Worm (Caenorhabditis elegans) whole organism, L3 larva: Measurements from ENCODE around the gene F58E6.6.
A peak's percentile ranks its signal among the peaks of the same experiment; 100 is the strongest.

ENCODE experiments used
- R02D3.7 ChIP-seq: fragments of 150-350 bp; optimal IDR thresholded peaks from 2 replicates; lab custom pipeline; 2014; ENCODE audit warnings: missing biosample characterization, missing genetic modification characterization
- ceh-28 ChIP-seq: fragments of 150-350 bp; optimal IDR thresholded peaks from 2 replicates; lab custom pipeline; 2014; ENCODE audit warnings: missing biosample characterization, missing genetic modification reagents, missing genetic modification characterization
- ceh-82 ChIP-seq: fragments of 150-350 bp; optimal IDR thresholded peaks from 2 replicates; lab custom pipeline; 2014; ENCODE audit warnings: missing biosample characterization, missing genetic modification characterization
- ceh-9 ChIP-seq: sonication (generic microtip); optimal IDR thresholded peaks from 2 replicates; lab custom pipeline; 2018; ENCODE audit warnings: missing biosample characterization, missing genetic modification characterization
- daf-12 ChIP-seq: fragments of 150-350 bp; optimal IDR thresholded peaks from 2 replicates; lab custom pipeline; 2014; ENCODE audit warnings: missing biosample characterization, missing genetic modification reagents, missing genetic modification characterization
- egl-27 ChIP-seq: sonication (generic microtip); optimal IDR thresholded peaks from 4 replicates; lab custom pipeline; 2017; ENCODE audit warnings: missing biosample characterization, missing genetic modification reagents, missing genetic modification characterization
- elt-1 ChIP-seq: fragments of 150-350 bp; optimal IDR thresholded peaks from 2 replicates; lab custom pipeline; 2014; ENCODE audit warnings: missing biosample characterization, missing genetic modification characterization
- elt-2 ChIP-seq: sonication (generic microtip); optimal IDR thresholded peaks from 2 replicates; lab custom pipeline; 2016; ENCODE audit warnings: missing genetic modification reagents, mild to moderate bottlenecking, missing genetic modification characterization, missing compliant biosample characterization
- eor-1 ChIP-seq, 2 experiments: fragments of 150-350 bp; optimal IDR thresholded peaks; 2 replicates each; lab custom pipeline; 2014 to 2018; ENCODE audit warnings: missing biosample characterization in 2 of 2, missing genetic modification characterization in 2 of 2
- fkh-10 ChIP-seq: sonication (generic microtip); optimal IDR thresholded peaks from 2 replicates; lab custom pipeline; 2017; ENCODE audit warnings: missing biosample characterization, missing genetic modification reagents, missing genetic modification characterization
- hmg-11 ChIP-seq: sonication (generic microtip); optimal IDR thresholded peaks from 2 replicates; lab custom pipeline; 2016; ENCODE audit warnings: missing genetic modification characterization, missing compliant biosample characterization
- jun-1 ChIP-seq: fragments of 150-350 bp; optimal IDR thresholded peaks from 2 replicates; lab custom pipeline; 2014; ENCODE audit warnings: missing biosample characterization, missing genetic modification reagents, missing genetic modification characterization
- lin-15B ChIP-seq: fragments of 150-350 bp; optimal IDR thresholded peaks from 2 replicates; lab custom pipeline; 2014; ENCODE audit warnings: missing biosample characterization, missing genetic modification characterization
- lin-39 ChIP-seq: fragments of 150-350 bp; optimal IDR thresholded peaks from 2 replicates; lab custom pipeline; 2018; ENCODE audit warnings: missing biosample characterization, missing genetic modification reagents, missing genetic modification characterization
- lsy-12 ChIP-seq: sonication (generic microtip); optimal IDR thresholded peaks from 2 replicates; lab custom pipeline; 2016; ENCODE audit warnings: mild to moderate bottlenecking, missing genetic modification characterization, missing compliant biosample characterization
- mdl-1 ChIP-seq: fragments of 150-350 bp; optimal IDR thresholded peaks from 2 replicates; lab custom pipeline; 2014; ENCODE audit warnings: missing biosample characterization, missing genetic modification characterization
- mml-1 ChIP-seq: fragments of 150-350 bp; sonication (generic microtip); optimal IDR thresholded peaks from 3 replicates; lab custom pipeline; 2014; ENCODE audit warnings: missing biosample characterization, missing genetic modification characterization
- nfya-1 ChIP-seq: sonication (generic microtip); optimal IDR thresholded peaks from 2 replicates; lab custom pipeline; 2017; ENCODE audit warnings: missing genetic modification characterization, mild to moderate bottlenecking, missing compliant biosample characterization, antibody characterized with exemption, moderate library complexity; ENCODE audit not compliant: insufficient read depth
- nhr-23 ChIP-seq: fragments of 150-350 bp; optimal IDR thresholded peaks from 2 replicates; lab custom pipeline; 2014; ENCODE audit warnings: missing biosample characterization, missing genetic modification reagents, missing genetic modification characterization
- nhr-25 ChIP-seq: sonication (generic microtip); optimal IDR thresholded peaks from 2 replicates; lab custom pipeline; 2017; ENCODE audit warnings: missing biosample characterization, missing genetic modification characterization
- nhr-28 ChIP-seq: fragments of 150-350 bp; optimal IDR thresholded peaks from 2 replicates; lab custom pipeline; 2014; ENCODE audit warnings: missing biosample characterization, missing genetic modification characterization
- nhr-43 ChIP-seq: sonication (generic microtip); optimal IDR thresholded peaks from 2 replicates; lab custom pipeline; 2016; ENCODE audit warnings: mild to moderate bottlenecking, missing genetic modification characterization, missing compliant biosample characterization; ENCODE audit not compliant: poor library complexity, severe bottlenecking
- nhr-67 ChIP-seq: fragments of 150-350 bp; optimal IDR thresholded peaks from 2 replicates; lab custom pipeline; 2014; ENCODE audit warnings: missing biosample characterization, missing genetic modification characterization
- pha-4 ChIP-seq: fragments of 150-350 bp; optimal IDR thresholded peaks from 2 replicates; lab custom pipeline; 2014; ENCODE audit warnings: missing biosample characterization, missing genetic modification reagents, missing genetic modification characterization
- sea-2 ChIP-seq: fragments of 150-350 bp; sonication (generic microtip); optimal IDR thresholded peaks from 4 replicates; lab custom pipeline; 2014; ENCODE audit warnings: missing biosample characterization, missing genetic modification reagents, missing genetic modification characterization
- skn-1 ChIP-seq: fragments of 150-350 bp; optimal IDR thresholded peaks from 2 replicates; lab custom pipeline; 2014; ENCODE audit warnings: missing biosample characterization, missing genetic modification characterization
- snpc-4 ChIP-seq: fragments of 150-350 bp; optimal IDR thresholded peaks from 2 replicates; lab custom pipeline; 2014; ENCODE audit warnings: missing biosample characterization, missing genetic modification characterization
- tbx-2 ChIP-seq: sonication (generic microtip); optimal IDR thresholded peaks from 2 replicates; lab custom pipeline; 2016; ENCODE audit warnings: mild to moderate bottlenecking, missing genetic modification characterization, missing compliant biosample characterization
- unc-39 ChIP-seq: sonication (generic microtip); optimal IDR thresholded peaks from 4 replicates; lab custom pipeline; 2017; ENCODE audit warnings: missing biosample characterization, missing genetic modification characterization
- unc-62 ChIP-seq: fragments of 150-350 bp; sonication (generic microtip); optimal IDR thresholded peaks from 4 replicates; lab custom pipeline; 2014; ENCODE audit warnings: missing biosample characterization, missing genetic modification reagents, missing genetic modification characterization
- zag-1 ChIP-seq: fragments of 150-350 bp; optimal IDR thresholded peaks from 2 replicates; lab custom pipeline; 2014; ENCODE audit warnings: missing biosample characterization, missing genetic modification characterization
- ztf-11 ChIP-seq: fragments of 150-350 bp; optimal IDR thresholded peaks from 2 replicates; lab custom pipeline; 2014; ENCODE audit warnings: missing biosample characterization, missing genetic modification characterization
- ztf-4 ChIP-seq: fragments of 150-350 bp; optimal IDR thresholded peaks from 2 replicates; lab custom pipeline; 2014; ENCODE audit warnings: missing biosample characterization, missing genetic modification characterization

Gene F58E6.6

ce11 chrV:9758437-9758836, 5.6 kb upstream of the F58E6.6 start:
- TF ChIP-seq unc-62 (GFP tag; lab: Kevin White, UChicago) (no peak), nhr-43 (tag; lab: Kevin White, UChicago) (no peak), nhr-23 (tag; lab: Kevin White, UChicago) (peak; percentile 25)

ce11 chrV:9757884-9758283, 5.1 kb upstream of the F58E6.6 start, which contains the start of gene F58E6.11:
F58E6.11 (minus strand) TSS chrV:9757984.
- no peak for TF ChIP-seq snpc-4 (tag; lab: Kevin White, UChicago)
- no peak for TF ChIP-seq lin-15B (tag; lab: Kevin White, UChicago)
- no peak for TF ChIP-seq ceh-9 (tag; lab: Kevin White, UChicago)
- no peak for TF ChIP-seq ceh-82 (tag; lab: Kevin White, UChicago)
- no peak for TF ChIP-seq tbx-2 (tag; lab: Kevin White, UChicago)
- TF ChIP-seq nhr-67 (tag; lab: Kevin White, UChicago): no peak
- TF ChIP-seq mdl-1 (tag; lab: Kevin White, UChicago): no peak
- TF ChIP-seq daf-12 (tag; lab: Kevin White, UChicago): no peak
- no peak for TF ChIP-seq ztf-4 (tag; lab: Kevin White, UChicago)
- TF ChIP-seq lsy-12 (tag; lab: Kevin White, UChicago): no peak
- no peak for TF ChIP-seq eor-1 (tag; optimal IDR thresholded peaks at IDR 0.05; lab: Kevin White, UChicago)
- TF ChIP-seq fkh-10: no peak
- no peak for TF ChIP-seq ceh-28

ce11 chrV:9756242-9756641, 3.4 kb upstream of the F58E6.6 start, which contains the start of gene hrg-3:
hrg-3 (plus strand) TSS chrV:9756468.
- TF ChIP-seq egl-27 (tag; lab: Kevin White, UChicago): no peak
- no peak for TF ChIP-seq nhr-43 (tag; lab: Kevin White, UChicago)
- peak; percentile 85 for TF ChIP-seq elt-2 (tag; lab: Kevin White, UChicago)
- TF ChIP-seq fkh-10: no peak
- TF ChIP-seq nhr-23 (tag; lab: Kevin White, UChicago): no peak
- TF ChIP-seq sea-2 (GFP tag; lab: Kevin White, UChicago): no peak
- no peak for TF ChIP-seq hmg-11
- TF ChIP-seq ztf-4 (tag; lab: Kevin White, UChicago): no peak
- TF ChIP-seq, all 47 proteins: peak for 1

- TF ChIP-seq mml-1 (tag; lab: Kevin White, UChicago): no peak
- TF ChIP-seq R02D3.7 (tag; lab: Kevin White, UChicago): no peak
- no peak for TF ChIP-seq sea-2 (GFP tag; lab: Kevin White, UChicago)
- no peak for TF ChIP-seq pha-4 (tag; lab: Kevin White, UChicago)
- TF ChIP-seq egl-27 (tag; lab: Kevin White, UChicago): no peak
- TF ChIP-seq lin-15B (tag; lab: Kevin White, UChicago): no peak
- TF ChIP-seq nhr-28: no peak
- no peak for TF ChIP-seq skn-1 (tag; lab: Kevin White, UChicago)
- no peak for TF ChIP-seq ceh-82 (tag; lab: Kevin White, UChicago)
Observed at ce11 chrV:9755725-9756124, 2.9 kb upstream of the F58E6.6 start, which contains the start of gene F58E6.8. F58E6.8 (minus strand) TSS chrV:9755825.

- TF ChIP-seq ztf-11: no peak
- TF ChIP-seq unc-39: no peak
Observed at ce11 chrV:9754459-9754858, 1.6 kb upstream of the F58E6.6 start, which contains the start of gene F58E6.5. F58E6.5 (minus strand) TSS chrV:9754559.

- TF ChIP-seq tbx-2 (tag; lab: Kevin White, UChicago) (no peak), elt-1 (tag; lab: Kevin White, UChicago) (no peak)
Observed at ce11 chrV:9753554-9753953, 736 bp upstream of the F58E6.6 start.

ce11 chrV:9750308-9750707, 2.5 kb downstream of the F58E6.6 start, which contains the start of gene F58E6.4:
F58E6.4 (minus strand) TSS chrV:9750408.
- TF ChIP-seq zag-1 (tag; lab: Kevin White, UChicago) (no peak), nhr-25 (no peak), daf-12 (tag; lab: Kevin White, UChicago) (no peak), jun-1 (tag; lab: Kevin White, UChicago) (no peak), lin-39 (tag; lab: Kevin White, UChicago) (no peak), unc-39 (no peak), eor-1 (tag; optimal IDR thresholded peaks at IDR 0.05; lab: Kevin White, UChicago) (no peak), nfya-1 (tag; lab: Kevin White, UChicago) (no peak)
- TF ChIP-seq, all 47 proteins: peak for 0
